Fruit fly (Drosophila melanogaster) whole organism: ENCODE data around the gene CG16789.

ENCODE experiments used
- Dll ChIP-seq: fragments of >200 bp; optimal IDR thresholded peaks from 2 replicates; lab custom pipeline; 2017
- EcR ChIP-seq, 2 experiments: fragments of >200 bp; optimal IDR thresholded peaks; 2 replicates each; lab custom pipeline; 2017; ENCODE audit warnings: missing biosample characterization in 2 of 2, missing genetic modification characterization in 2 of 2, missing genetic modification reagents in 2 of 2
- pan ChIP-seq: fragments of >200 bp; optimal IDR thresholded peaks from 2 replicates; lab custom pipeline; 2017
- psq ChIP-seq: fragments of >200 bp; optimal IDR thresholded peaks from 2 replicates; lab custom pipeline; 2017
- usp ChIP-seq: fragments of >200 bp; optimal IDR thresholded peaks from 2 replicates; lab custom pipeline; 2017; ENCODE audit warnings: missing biosample characterization, missing genetic modification characterization, mixed read lengths

- TF ChIP-seq Dll (lab: Kevin White, UChicago) (no peak), psq (lab: Kevin White, UChicago) (no peak), usp (no peak), EcR (GFP tag; optimal IDR thresholded peaks at IDR 0.05; lab: Kevin White, UChicago) (no peak), pan (lab: Kevin White, UChicago) (no peak)
These were observed 22.4 kb upstream of the CG16789 start for dm6 chr3R:9543495-9544180.
